Worm (Caenorhabditis elegans): ENCODE data around the gene lsm-1.

- TF ChIP-seq lin-11 (tag; optimal IDR thresholded peaks at IDR 0.05) (no peak), ama-1 (optimal IDR thresholded peaks at IDR 0.05) (no peak), fkh-10 (GFP tag; optimal IDR thresholded peaks at IDR 0.05) (no peak), pros-1 (tag; optimal IDR thresholded peaks at IDR 0.05) (no peak), unc-55 (GFP tag; optimal IDR thresholded peaks at IDR 0.05) (no peak), elt-4 (tag; optimal IDR thresholded peaks at IDR 0.05) (no peak), hlh-30 (tag; optimal IDR thresholded peaks at IDR 0.05; ENCODE audit: insufficient read depth) (no peak), pha-4 (tag; optimal IDR thresholded peaks at IDR 0.05) (no peak), nfya-1 (tag; optimal IDR thresholded peaks at IDR 0.05) (no peak), ceh-14 (tag; optimal IDR thresholded peaks at IDR 0.05) (no peak), ceh-30 (tag; optimal IDR thresholded peaks at IDR 0.05) (no peak), nhr-11 (tag; optimal IDR thresholded peaks at IDR 0.05) (no peak)
Measured at ce11 chrII:11086770-11087169, 40.0 kb upstream of the lsm-1 start.

Data from whole organism, late embryonic.